Fruit fly (Drosophila melanogaster) whole organism, embryonic: ENCODE data around the gene tai.

Experiments used
- Atf3 ChIP-seq: fragments of 200-800 bp; sonication (Bioruptor generic); optimal IDR thresholded peaks from 3 replicates; lab custom pipeline; 2016; ENCODE audit warnings: missing biosample characterization, missing genetic modification characterization
- Bdp1 ChIP-seq: fragments of 200-800 bp; sonication (Bioruptor generic); optimal IDR thresholded peaks from 3 replicates; lab custom pipeline; 2016; ENCODE audit warnings: missing biosample characterization, missing genetic modification characterization
- BtbVII ChIP-seq: fragments of 200-800 bp; sonication (Bioruptor generic); optimal IDR thresholded peaks from 3 replicates; lab custom pipeline; 2017; ENCODE audit warnings: missing biosample characterization, mild to moderate bottlenecking, missing genetic modification characterization
- CG10565 ChIP-seq: fragments of 200-800 bp; sonication (Bioruptor generic); optimal IDR thresholded peaks from 3 replicates; lab custom pipeline; 2016; ENCODE audit warnings: missing biosample characterization, mild to moderate bottlenecking, missing genetic modification characterization
- CG10959 ChIP-seq: fragments of 200-800 bp; sonication (Bioruptor generic); IDR thresholded peaks from 2 replicates; pipeline ENCODE4 v1.3.6; 2022; ENCODE audit warnings: missing biosample characterization, missing genetic modification characterization
- CG11696 ChIP-seq: fragments of 200-800 bp; sonication (Bioruptor generic); IDR thresholded peaks from 2 replicates; pipeline ENCODE4 v1.3.6; 2022; ENCODE audit warnings: missing biosample characterization, missing genetic modification characterization
- CG13287 ChIP-seq: fragments of 200-800 bp; sonication (Bioruptor generic); IDR thresholded peaks from 2 replicates; pipeline ENCODE4 v1.3.6; 2022; ENCODE audit warnings: missing biosample characterization, missing genetic modification characterization; ENCODE audit not compliant: partially characterized antibody
- CG13775 ChIP-seq: fragments of 200-800 bp; sonication (Bioruptor generic); optimal IDR thresholded peaks from 3 replicates; lab custom pipeline; 2017; ENCODE audit warnings: missing biosample characterization, mild to moderate bottlenecking, missing genetic modification characterization
- CG14860 ChIP-seq: fragments of 200-800 bp; sonication (Bioruptor generic); IDR thresholded peaks from 3 replicates; pipeline ENCODE4 v1.3.6; 2022; ENCODE audit warnings: missing biosample characterization, missing genetic modification characterization; ENCODE audit not compliant: partially characterized antibody
- CG18619 ChIP-seq: fragments of 200-800 bp; sonication (Bioruptor generic); optimal IDR thresholded peaks from 3 replicates; lab custom pipeline; 2017; ENCODE audit warnings: missing biosample characterization, mild to moderate bottlenecking, missing genetic modification characterization
- CG2202 ChIP-seq: fragments of 200-800 bp; sonication (Bioruptor generic); optimal IDR thresholded peaks from 2 replicates; lab custom pipeline; 2018; ENCODE audit warnings: missing biosample characterization, mild to moderate bottlenecking, missing genetic modification characterization
- CG32532 ChIP-seq: fragments of 200-800 bp; sonication (Bioruptor generic); IDR thresholded peaks from 2 replicates; pipeline ENCODE4 v1.3.6; 2022; ENCODE audit warnings: missing biosample characterization, missing genetic modification characterization
- CG42726 ChIP-seq: fragments of 200-800 bp; sonication (Bioruptor generic); IDR thresholded peaks from 2 replicates; pipeline ENCODE4 v1.3.6; 2022; ENCODE audit warnings: missing biosample characterization, missing genetic modification characterization; ENCODE audit not compliant: partially characterized antibody
- CG4820 ChIP-seq: fragments of 200-800 bp; sonication (Bioruptor generic); optimal IDR thresholded peaks from 3 replicates; lab custom pipeline; 2016; ENCODE audit warnings: missing biosample characterization, missing genetic modification characterization
- CG5953 ChIP-seq: fragments of 200-800 bp; sonication (Bioruptor generic); IDR thresholded peaks from 2 replicates; pipeline ENCODE4 v1.3.6; 2022; ENCODE audit warnings: missing biosample characterization, missing genetic modification characterization
- CG6791 ChIP-seq: fragments of 200-800 bp; sonication (Bioruptor generic); IDR thresholded peaks from 3 replicates; pipeline ENCODE4 v1.3.6; 2022; ENCODE audit warnings: missing biosample characterization, missing genetic modification characterization; ENCODE audit not compliant: partially characterized antibody
- CG7928 ChIP-seq: fragments of 200-800 bp; sonication (Bioruptor generic); optimal IDR thresholded peaks from 2 replicates; lab custom pipeline; 2017; ENCODE audit warnings: missing biosample characterization, mild to moderate bottlenecking, missing genetic modification characterization
- CG7963 ChIP-seq: fragments of 200-800 bp; sonication (Bioruptor generic); IDR thresholded peaks from 3 replicates; pipeline ENCODE4 v1.3.6; 2022; ENCODE audit warnings: missing biosample characterization, missing genetic modification characterization; ENCODE audit not compliant: partially characterized antibody
- CHES-1-like ChIP-seq: fragments of 200-800 bp; sonication (Bioruptor generic); optimal IDR thresholded peaks from 2 replicates; lab custom pipeline; 2016; ENCODE audit warnings: missing biosample characterization, missing genetic modification characterization
- CTCF ChIP-seq: fragments of 200-800 bp; sonication (Bioruptor generic); optimal IDR thresholded peaks from 2 replicates; lab custom pipeline; 2017; ENCODE audit warnings: missing biosample characterization, mild to moderate bottlenecking, missing genetic modification characterization, moderate library complexity
- CoRest ChIP-seq: fragments of 200-800 bp; sonication (Bioruptor generic); optimal IDR thresholded peaks from 3 replicates; lab custom pipeline; 2018; ENCODE audit warnings: missing biosample characterization, mild to moderate bottlenecking, missing genetic modification characterization, moderate library complexity
- Dek ChIP-seq: fragments of 200-800 bp; sonication (Bioruptor generic); optimal IDR thresholded peaks from 3 replicates; lab custom pipeline; 2019; ENCODE audit warnings: missing biosample characterization, mild to moderate bottlenecking, missing genetic modification characterization, moderate library complexity
- Dref ChIP-seq: fragments of 200-800 bp; sonication (Bioruptor generic); IDR thresholded peaks from 2 replicates; pipeline ENCODE4 v1.3.6; 2022; ENCODE audit warnings: missing biosample characterization, missing genetic modification characterization
- ERR ChIP-seq: fragments of 200-800 bp; sonication (Bioruptor generic); optimal IDR thresholded peaks from 2 replicates; lab custom pipeline; 2016; ENCODE audit warnings: missing biosample characterization, missing genetic modification characterization
- HLH4C ChIP-seq: fragments of 200-800 bp; sonication (Bioruptor generic); IDR thresholded peaks from 3 replicates; pipeline ENCODE4 v1.3.6; 2022; ENCODE audit warnings: missing biosample characterization, missing genetic modification characterization; ENCODE audit not compliant: partially characterized antibody
- Nf-YB ChIP-seq: fragments of 200-800 bp; sonication (Bioruptor generic); optimal IDR thresholded peaks from 3 replicates; lab custom pipeline; 2019; ENCODE audit warnings: missing biosample characterization, mild to moderate bottlenecking, missing genetic modification characterization, moderate library complexity
- Nf-YC ChIP-seq: fragments of 200-800 bp; optimal IDR thresholded peaks from 3 replicates; lab custom pipeline; 2019; ENCODE audit warnings: missing biosample characterization, mild to moderate bottlenecking, missing genetic modification characterization, moderate library complexity
- PHDP ChIP-seq: fragments of 200-800 bp; sonication (Bioruptor generic); optimal IDR thresholded peaks from 3 replicates; lab custom pipeline; 2018; ENCODE audit warnings: missing biosample characterization, mild to moderate bottlenecking, missing genetic modification characterization, moderate library complexity
- Poxn ChIP-seq: fragments of 200-800 bp; sonication (Bioruptor generic); IDR thresholded peaks from 2 replicates; pipeline ENCODE4 v1.3.6; 2022; ENCODE audit warnings: missing biosample characterization, missing genetic modification characterization
- Scr ChIP-seq: fragments of 200-800 bp; sonication (Bioruptor generic); IDR thresholded peaks from 2 replicates; pipeline ENCODE4 v1.3.6; 2022; ENCODE audit warnings: missing biosample characterization, missing genetic modification characterization; ENCODE audit not compliant: partially characterized antibody
- Side ChIP-seq: fragments of 200-800 bp; sonication (Bioruptor generic); optimal IDR thresholded peaks from 2 replicates; lab custom pipeline; 2016; ENCODE audit warnings: missing biosample characterization, missing genetic modification characterization
- Spps ChIP-seq: fragments of 200-800 bp; sonication (Bioruptor generic); optimal IDR thresholded peaks from 2 replicates; lab custom pipeline; 2018; ENCODE audit warnings: missing biosample characterization, mild to moderate bottlenecking, missing genetic modification characterization
- Trl ChIP-seq, 3 experiments: fragments of >200 bp in 2 of 3; fragments of 200-800 bp in 1 of 3; sonication (Bioruptor generic) in 1 of 3; optimal IDR thresholded peaks; 2 replicates in 1 of 3; 3 replicates in 2 of 3; lab custom pipeline; 2016 to 2017; ENCODE audit warnings: missing biosample characterization in 1 of 3, missing genetic modification characterization in 1 of 3
- amos ChIP-seq: fragments of 200-800 bp; sonication (Bioruptor generic); IDR thresholded peaks from 2 replicates; pipeline ENCODE4 v1.3.6; 2022; ENCODE audit warnings: missing biosample characterization, missing genetic modification characterization; ENCODE audit not compliant: partially characterized antibody
- cg ChIP-seq: fragments of 200-800 bp; sonication (Bioruptor generic); optimal IDR thresholded peaks from 3 replicates; lab custom pipeline; 2019; ENCODE audit warnings: missing biosample characterization, mild to moderate bottlenecking, missing genetic modification characterization, moderate library complexity
- chinmo ChIP-seq: fragments of 200-800 bp; sonication (Bioruptor generic); IDR thresholded peaks from 4 replicates; pipeline ENCODE4 v1.3.6; 2022; ENCODE audit warnings: missing biosample characterization, missing genetic modification characterization; ENCODE audit not compliant: partially characterized antibody
- corto ChIP-seq: fragments of 200-800 bp; sonication (Bioruptor generic); optimal IDR thresholded peaks from 2 replicates; lab custom pipeline; 2016; ENCODE audit warnings: missing biosample characterization, mild to moderate bottlenecking, missing genetic modification characterization, moderate library complexity
- dpn ChIP-seq, 2 experiments: fragments of 200-800 bp; sonication (Bioruptor generic); optimal IDR thresholded peaks; 3 replicates each; lab custom pipeline; 2016; ENCODE audit warnings: missing biosample characterization in 2 of 2, missing genetic modification characterization in 2 of 2
- hkb ChIP-seq, 2 experiments: fragments of 200-800 bp in 1 of 2; fragments of >200 bp in 1 of 2; sonication (Bioruptor generic) in 1 of 2; IDR thresholded peaks in 1 of 2; optimal IDR thresholded peaks in 1 of 2; 2 replicates each; pipeline versions ENCODE4 v1.3.6 to Lab custom; 2017 to 2022; ENCODE audit warnings: missing biosample characterization in 1 of 2, missing genetic modification characterization in 1 of 2
- lbe ChIP-seq: fragments of 200-800 bp; sonication (Bioruptor generic); optimal IDR thresholded peaks from 2 replicates; lab custom pipeline; 2016; ENCODE audit warnings: missing biosample characterization, mild to moderate bottlenecking, missing genetic modification characterization
- luna ChIP-seq: fragments of 200-800 bp; sonication (Bioruptor generic); optimal IDR thresholded peaks from 2 replicates; lab custom pipeline; 2016; ENCODE audit warnings: missing biosample characterization, missing genetic modification characterization
- org-1 ChIP-seq: fragments of 200-800 bp; sonication (Bioruptor generic); optimal IDR thresholded peaks from 2 replicates; lab custom pipeline; 2017; ENCODE audit warnings: missing biosample characterization, missing genetic modification characterization
- pfk ChIP-seq: fragments of 200-800 bp; sonication (Bioruptor generic); optimal IDR thresholded peaks from 2 replicates; lab custom pipeline; 2018; ENCODE audit warnings: missing biosample characterization, mild to moderate bottlenecking, missing genetic modification characterization, moderate library complexity
- sens ChIP-seq: fragments of 200-800 bp; sonication (Bioruptor generic); peaks from one replicate; lab custom pipeline; 2016; ENCODE audit warnings: missing biosample characterization, missing genetic modification characterization
- tna ChIP-seq: fragments of 200-800 bp; sonication (Bioruptor generic); IDR thresholded peaks from 2 replicates; pipeline ENCODE4 v1.3.6; 2022; ENCODE audit warnings: missing biosample characterization, missing genetic modification characterization; ENCODE audit not compliant: partially characterized antibody
- toy ChIP-seq: fragments of 200-800 bp; sonication (Bioruptor generic); IDR thresholded peaks from 2 replicates; pipeline ENCODE4 v1.3.6; 2022; ENCODE audit warnings: missing biosample characterization, missing genetic modification characterization

The tai gene

DNA sequence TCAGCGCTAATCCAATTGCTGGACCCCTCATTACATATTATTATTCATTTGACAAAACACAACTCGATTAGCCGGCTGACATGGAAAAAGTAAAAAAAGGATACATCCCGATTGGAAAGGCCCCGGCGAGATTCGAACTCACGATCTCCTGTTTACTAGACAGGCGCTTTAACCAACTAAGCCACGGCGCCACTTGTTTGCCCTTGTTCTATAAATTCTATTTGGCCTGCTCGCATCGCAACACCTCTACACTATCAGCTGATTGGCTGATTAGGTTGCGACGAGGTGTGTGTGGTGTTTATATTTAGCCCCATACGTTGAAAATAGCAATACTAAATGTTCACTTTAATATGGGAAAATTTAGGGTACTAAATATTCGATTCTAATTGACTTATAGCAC is 69.8 kb downstream of the tai start:
- TF ChIP-seq CG18619 (GFP tag; lab: Kevin White, UChicago) (no peak), HLH4C (GFP tag; lab: Robert Waterston, UW) (0 out of 3 replicates have a peak, but pooled peaks have one; percentile 20), CHES-1-like (no peak), CG6791 (GFP tag; lab: Robert Waterston, UW) (0 out of 3 replicates have a peak, but pooled peaks have one; percentile 30), CoRest (no peak), tna (0 out of 2 replicates have a peak, but pooled peaks have one; percentile 21), CG5953 (GFP tag; lab: Robert Waterston, UW) (no peak), toy (GFP tag; lab: Robert Waterston, UW) (no peak), CG14860 (GFP tag; lab: Robert Waterston, UW) (peak; percentile 25; the same call in 1 of the 3 replicates), amos (GFP tag; lab: Robert Waterston, UW) (0 out of 2 replicates have a peak, but pooled peaks have one; percentile 42), Poxn (GFP tag; lab: Robert Waterston, UW) (no peak), sens (GFP tag; lab: Kevin White, UChicago) (no peak), ERR (GFP tag; lab: Kevin White, UChicago) (no peak), BtbVII (GFP tag; lab: Kevin White, UChicago) (no peak), CG11696 (GFP tag; lab: Robert Waterston, UW) (no peak), Nf-YB (GFP tag; lab: Kevin White, UChicago) (peak; percentile 38), CG10959 (GFP tag; lab: Robert Waterston, UW) (no peak), Bdp1 (peak; percentile 94), CTCF (GFP tag; lab: Kevin White, UChicago) (no peak), Nf-YC (tag; lab: Kevin White, UChicago) (peak; percentile 56), Scr (GFP tag; lab: Robert Waterston, UW) (peak; percentile 18; the same call in 1 of the 2 replicates), CG7963 (GFP tag; lab: Robert Waterston, UW) (peak; percentile 53; the same call in 2 of the 3 replicates), Dref (GFP tag; lab: Robert Waterston, UW) (no peak), CG42726 (GFP tag; lab: Robert Waterston, UW) (0 out of 2 replicates have a peak, but pooled peaks have one; percentile 25), Dek (no peak)

- TF ChIP-seq CG32532 (0 out of 2 replicates have a peak, but pooled peaks have one; percentile 17), lbe (peak; percentile 15), CG4820 (GFP tag; lab: Kevin White, UChicago) (no peak), Trl (optimal IDR thresholded peaks at IDR 0.05; lab: Kevin White, UChicago) (peak; percentile 48 to 70), Trl (GFP tag; optimal IDR thresholded peaks at IDR 0.05; lab: Kevin White, UChicago) (no peak), chinmo (peak; percentile 79; the same call in 2 of the 4 replicates), cg (peak; percentile 26), corto (peak; percentile 41), CG10565 (GFP tag; lab: Kevin White, UChicago) (no peak), luna (GFP tag; lab: Kevin White, UChicago) (no peak)
- TF ChIP-seq, all 482 proteins: peak for 6
Measured at dm6 chr2L:9237212-9238031, 70.8 kb downstream of the tai start.

DNA sequence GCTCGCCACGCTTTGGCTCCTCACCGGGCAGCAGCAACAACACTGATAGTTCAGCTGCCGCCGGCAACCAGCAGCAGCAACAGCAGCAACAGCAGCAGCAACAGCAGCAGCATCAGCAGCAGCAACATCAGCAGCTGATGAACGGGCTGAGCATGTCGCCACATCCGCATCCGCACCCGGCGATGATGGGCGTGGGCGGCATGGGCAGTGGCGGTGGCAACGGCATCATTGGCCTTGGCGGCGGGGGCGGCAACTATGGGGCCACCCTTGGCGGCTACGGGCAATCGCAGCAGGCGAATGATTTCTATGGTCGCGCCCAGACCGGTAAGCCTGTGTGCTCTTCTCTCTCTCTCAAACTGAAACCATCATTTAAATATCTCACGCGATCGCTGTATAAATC is 77.7 kb downstream of the tai start:
- no peak for TF ChIP-seq pfk (GFP tag; lab: Kevin White, UChicago)
- TF ChIP-seq dpn (GFP tag; optimal IDR thresholded peaks at IDR 0.05; lab: Kevin White, UChicago) = no peak
- TF ChIP-seq CG13287 (GFP tag; lab: Robert Waterston, UW) = 0 out of 2 replicates have a peak, but pooled peaks have one; percentile 9
- no peak for TF ChIP-seq CG7928
- no peak for TF ChIP-seq org-1
- no peak for TF ChIP-seq Atf3
- no peak for TF ChIP-seq CG2202
- TF ChIP-seq PHDP = no peak
- no peak for TF ChIP-seq Spps (tag; lab: Kevin White, UChicago)
- peak; percentile 46 for TF ChIP-seq CG13775 (GFP tag; lab: Kevin White, UChicago)
- no peak for TF ChIP-seq Side (GFP tag; lab: Kevin White, UChicago)
- no peak for TF ChIP-seq hkb (optimal IDR thresholded peaks at IDR 0.05; lab: Kevin White, UChicago)
- 0 out of 2 replicates have a peak, but pooled peaks have one; percentile 21 for TF ChIP-seq hkb (GFP tag; IDR thresholded peaks at IDR 0.05; lab: Robert Waterston, UW)
